Fruit fly (Drosophila melanogaster): Measurements from ENCODE around the gene Gr93b.

The Gr93b gene

DNA sequence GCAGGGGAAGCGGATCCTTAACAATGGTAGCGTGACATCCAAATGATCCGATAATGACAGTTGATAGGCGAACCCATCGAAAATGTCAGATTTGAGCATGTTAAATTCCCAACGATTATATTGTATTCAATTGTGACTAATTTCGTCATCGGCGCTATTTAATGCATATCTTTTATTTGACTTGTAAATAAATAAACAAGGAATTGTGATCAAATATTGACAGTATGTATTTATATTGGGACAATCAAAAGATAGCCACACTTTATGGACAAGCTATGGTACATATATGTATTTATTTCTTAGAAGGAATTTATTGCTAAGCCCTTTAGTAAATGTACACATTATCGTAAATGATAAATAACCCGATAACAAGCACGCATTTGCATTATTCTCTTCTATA lies 18.4 kb downstream of the Gr93b start (continued):
- no peak for TF ChIP-seq her (GFP tag; optimal IDR thresholded peaks at IDR 0.05)
- peak; percentile 61 for TF ChIP-seq CG1233 (GFP tag; optimal IDR thresholded peaks at IDR 0.05)
- TF ChIP-seq NK7.1 (GFP tag; optimal IDR thresholded peaks at IDR 0.05), result no peak
- no peak for TF ChIP-seq dati (GFP tag; IDR thresholded peaks at IDR 0.05)
- TF ChIP-seq chm (GFP tag; IDR thresholded peaks at IDR 0.05), result peak; percentile 35; the same call in 1 of the 2 replicates
- no peak for TF ChIP-seq tna (GFP tag; IDR thresholded peaks at IDR 0.05; ENCODE audit: partially characterized antibody)
- no peak for TF ChIP-seq CG10147 (GFP tag; optimal IDR thresholded peaks at IDR 0.05)
- TF ChIP-seq Kr (GFP tag; optimal IDR thresholded peaks at IDR 0.05), result peak; percentile 78
- TF ChIP-seq CG7963 (GFP tag; IDR thresholded peaks at IDR 0.05; ENCODE audit: partially characterized antibody), result no peak
- peak; percentile 47 for TF ChIP-seq CG2678 (tag; optimal IDR thresholded peaks at IDR 0.05)
- TF ChIP-seq CG31224 (GFP tag; IDR thresholded peaks at IDR 0.05), result no peak
- no peak for TF ChIP-seq CG18011 (GFP tag; optimal IDR thresholded peaks at IDR 0.05)
- TF ChIP-seq Antp (GFP tag; optimal IDR thresholded peaks at IDR 0.05), result no peak
- TF ChIP-seq caup (GFP tag; optimal IDR thresholded peaks at IDR 0.05; ENCODE audit: severe bottlenecking), result no peak
- TF ChIP-seq CG6813 (GFP tag; optimal IDR thresholded peaks at IDR 0.05), result peak; percentile 44
- no peak for TF ChIP-seq phol (tag; optimal IDR thresholded peaks at IDR 0.05)
- peak; percentile 79 for TF ChIP-seq sens (GFP tag)
- no peak for TF ChIP-seq NC2α (GFP tag; optimal IDR thresholded peaks at IDR 0.05)
- no peak for TF ChIP-seq HLH3B (GFP tag; IDR thresholded peaks at IDR 0.05)
- no peak for TF ChIP-seq CG9437 (GFP tag; optimal IDR thresholded peaks at IDR 0.05)
- TF ChIP-seq gcm (GFP tag; optimal IDR thresholded peaks at IDR 0.05), result no peak
- TF ChIP-seq org-1 (GFP tag; optimal IDR thresholded peaks at IDR 0.05), result no peak
- no peak for TF ChIP-seq Jarid2 (GFP tag; optimal IDR thresholded peaks at IDR 0.05)
- TF ChIP-seq az2 (GFP tag; optimal IDR thresholded peaks at IDR 0.05), result no peak
- TF ChIP-seq Gug (GFP tag; IDR thresholded peaks at IDR 0.05), result no peak
- no peak for TF ChIP-seq Nf-YA (GFP tag; IDR thresholded peaks at IDR 0.05)
- TF ChIP-seq CG7745 (tag; optimal IDR thresholded peaks at IDR 0.05), result peak; percentile 25
- no peak for TF ChIP-seq CG7786 (GFP tag; optimal IDR thresholded peaks at IDR 0.05)
- TF ChIP-seq jigr1 (GFP tag; IDR thresholded peaks at IDR 0.05), result no peak
- TF ChIP-seq sug (tag; optimal IDR thresholded peaks at IDR 0.05), result no peak
- no peak for TF ChIP-seq Max (GFP tag; optimal IDR thresholded peaks at IDR 0.05)
- TF ChIP-seq CG15479 (GFP tag; optimal IDR thresholded peaks at IDR 0.05), result no peak
- TF ChIP-seq CG9817 (tag; optimal IDR thresholded peaks at IDR 0.05), result no peak
- no peak for TF ChIP-seq amos (GFP tag; IDR thresholded peaks at IDR 0.05; ENCODE audit: partially characterized antibody)
- peak; percentile 26 for TF ChIP-seq CG7271 (tag; optimal IDR thresholded peaks at IDR 0.05)
- TF ChIP-seq ase (GFP tag; IDR thresholded peaks at IDR 0.05), result no peak
- no peak for TF ChIP-seq Taf1 (GFP tag; IDR thresholded peaks at IDR 0.05)
- no peak for TF ChIP-seq CG6765 (GFP tag; optimal IDR thresholded peaks at IDR 0.05)
- TF ChIP-seq Hey (tag; optimal IDR thresholded peaks at IDR 0.05), result no peak
- no peak for TF ChIP-seq ken (GFP tag; IDR thresholded peaks at IDR 0.05)
- no peak for TF ChIP-seq gcm2 (GFP tag; optimal IDR thresholded peaks at IDR 0.05)
- no peak for TF ChIP-seq pzg (GFP tag; optimal IDR thresholded peaks at IDR 0.05)
- TF ChIP-seq Mad (GFP tag; optimal IDR thresholded peaks at IDR 0.05), result no peak
- TF ChIP-seq HmgZ (tag; optimal IDR thresholded peaks at IDR 0.05), result no peak
- TF ChIP-seq CG14710 (tag; optimal IDR thresholded peaks at IDR 0.05), result peak; percentile 79
- peak; percentile 36 for TF ChIP-seq fd64A (GFP tag; optimal IDR thresholded peaks at IDR 0.05)
- TF ChIP-seq Dll (GFP tag; IDR thresholded peaks at IDR 0.05; ENCODE audit: partially characterized antibody), result no peak
- peak; percentile 37 for TF ChIP-seq dmrt99B (tag; optimal IDR thresholded peaks at IDR 0.05)
- TF ChIP-seq trh (GFP tag; optimal IDR thresholded peaks at IDR 0.05), result no peak
- no peak for TF ChIP-seq Mes4 (GFP tag; optimal IDR thresholded peaks at IDR 0.05)
- TF ChIP-seq H2.0 (GFP tag; IDR thresholded peaks at IDR 0.05), result no peak
- TF ChIP-seq Awh (GFP tag; IDR thresholded peaks at IDR 0.05), result no peak
